Worm (Caenorhabditis elegans) whole organism, early embryonic: ENCODE measurements around the gene F13H8.12.

Source experiments
- B0310.2 ChIP-seq: sonication (generic microtip); optimal IDR thresholded peaks from 2 replicates; lab custom pipeline; 2016; ENCODE audit warnings: mild to moderate bottlenecking, missing genetic modification characterization, missing compliant biosample characterization
- F13C5.2 ChIP-seq: sonication (generic microtip); optimal IDR thresholded peaks from 2 replicates; lab custom pipeline; 2017; ENCODE audit warnings: mild to moderate bottlenecking, missing genetic modification characterization, inconsistent platforms, missing compliant biosample characterization
- aly-1 ChIP-seq: sonication (generic microtip); optimal IDR thresholded peaks from 2 replicates; lab custom pipeline; 2016; ENCODE audit warnings: missing genetic modification characterization, missing compliant biosample characterization
- ama-1 ChIP-seq: fragments of 150-350 bp; optimal IDR thresholded peaks from 2 replicates; lab custom pipeline; 2014
- ceh-13 ChIP-seq: fragments of 200-800 bp; sonication (Bioruptor generic); optimal IDR thresholded peaks from 2 replicates; lab custom pipeline; 2018; ENCODE audit warnings: mild to moderate bottlenecking, missing genetic modification characterization, missing compliant biosample characterization
- ceh-36 ChIP-seq: sonication (generic microtip); optimal IDR thresholded peaks from 2 replicates; lab custom pipeline; 2016; ENCODE audit warnings: missing genetic modification characterization, inconsistent platforms, missing compliant biosample characterization
- ets-7 ChIP-seq: sonication (generic microtip); optimal IDR thresholded peaks from 2 replicates; lab custom pipeline; 2016; ENCODE audit warnings: missing genotype, missing genetic modification characterization, missing compliant biosample characterization
- flt-1 ChIP-seq: fragments of 200-800 bp; sonication (Bioruptor generic); IDR thresholded peaks from 2 replicates; pipeline ENCODE4 v1.3.6; 2022; ENCODE audit warnings: missing genetic modification characterization, missing compliant biosample characterization
- hmbx-1 ChIP-seq: sonication (generic microtip); optimal IDR thresholded peaks from 2 replicates; lab custom pipeline; 2016; ENCODE audit warnings: mild to moderate bottlenecking, missing genetic modification characterization, missing compliant biosample characterization
- hmg-4 ChIP-seq: fragments of 200-800 bp; sonication (Bioruptor generic); optimal IDR thresholded peaks from 2 replicates; lab custom pipeline; 2018; ENCODE audit warnings: mild to moderate bottlenecking, missing genetic modification characterization, missing compliant biosample characterization
- hnd-1 ChIP-seq: sonication (generic microtip); optimal IDR thresholded peaks from 2 replicates; lab custom pipeline; 2016; ENCODE audit warnings: missing genetic modification characterization, missing compliant biosample characterization
- pes-1 ChIP-seq: fragments of 200-800 bp; sonication (Bioruptor generic); IDR thresholded peaks from 2 replicates; pipeline ENCODE4 v1.3.6; 2022; ENCODE audit warnings: missing genetic modification reagents, missing genetic modification characterization, missing compliant biosample characterization
- scrt-1 ChIP-seq: fragments of 200-800 bp; sonication (Bioruptor generic); IDR thresholded peaks from 2 replicates; pipeline ENCODE4 v1.3.6; 2022; ENCODE audit warnings: missing genetic modification characterization, missing compliant biosample characterization
- sea-1 ChIP-seq: fragments of 200-800 bp; sonication (Bioruptor generic); conservative IDR thresholded peaks from 2 replicates; pipeline ENCODE4 v1.3.6; 2022; ENCODE audit warnings: missing genetic modification characterization, missing compliant biosample characterization
- tbx-11 ChIP-seq: fragments of 200-800 bp; sonication (Bioruptor generic); IDR thresholded peaks from 2 replicates; pipeline ENCODE4 v1.3.6; 2022; ENCODE audit warnings: missing genetic modification characterization, missing compliant biosample characterization
- tbx-37 ChIP-seq: fragments of 200-800 bp; sonication (Bioruptor generic); conservative IDR thresholded peaks from 2 replicates; pipeline ENCODE4 v1.3.6; 2022; ENCODE audit warnings: missing genetic modification reagents, missing genetic modification characterization, missing compliant biosample characterization
- tra-4 ChIP-seq: sonication (generic microtip); optimal IDR thresholded peaks from 2 replicates; lab custom pipeline; 2017; ENCODE audit warnings: missing genetic modification characterization, missing compliant biosample characterization

The F13H8.12 gene

DNA sequence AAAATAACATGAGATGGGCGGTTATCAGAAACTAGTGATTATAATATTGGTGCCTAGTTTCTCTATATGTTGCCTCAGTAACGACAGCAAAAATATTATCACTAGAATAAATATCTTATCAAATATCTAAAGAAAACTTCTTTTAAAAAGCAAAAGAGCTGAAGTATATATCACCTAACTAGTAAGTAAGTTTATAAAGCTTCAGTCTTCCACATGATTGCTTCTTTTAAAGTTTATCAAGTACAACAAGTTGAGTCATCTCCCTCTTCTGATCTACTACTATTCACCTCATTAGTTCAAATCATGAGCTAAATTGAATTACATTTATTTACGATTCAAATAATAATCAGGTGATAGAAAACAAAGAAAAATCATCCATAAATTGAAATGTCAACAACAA is 25.8 kb downstream of the F13H8.12 start:
- TF ChIP-seq tra-4 (tag; lab: Kevin White, UChicago) (no peak), B0310.2 (tag; lab: Kevin White, UChicago) (no peak), scrt-1 (GFP tag; lab: Robert Waterston, UW) (no peak), tbx-37 (GFP tag; lab: Robert Waterston, UW) (no peak), sea-1 (GFP tag; lab: Robert Waterston, UW) (no peak), ceh-36 (tag; lab: Kevin White, UChicago) (no peak), flt-1 (GFP tag; lab: Robert Waterston, UW) (no peak), hnd-1 (no peak), aly-1 (tag; lab: Kevin White, UChicago) (no peak), hmbx-1 (tag; lab: Kevin White, UChicago) (no peak), ama-1 (lab: Kevin White, UChicago) (no peak)

ce11 chrII:6290047-6290582 is 27.8 kb downstream of the F13H8.12 start, which contains the start of gene upb-1:
Gene upb-1 (minus strand): TSS chrII:6290097.
- TF ChIP-seq hmg-4 (GFP tag; lab: Kevin White, UChicago), result no peak
- TF ChIP-seq flt-1 (GFP tag; lab: Robert Waterston, UW), result no peak
- TF ChIP-seq B0310.2 (tag; lab: Kevin White, UChicago), result no peak
- no peak for TF ChIP-seq ceh-13 (GFP tag; lab: Kevin White, UChicago)
- TF ChIP-seq scrt-1 (GFP tag; lab: Robert Waterston, UW), result no peak
- TF ChIP-seq tbx-37 (GFP tag; lab: Robert Waterston, UW), result no peak
- no peak for TF ChIP-seq hmbx-1 (tag; lab: Kevin White, UChicago)
- TF ChIP-seq tbx-11 (GFP tag; lab: Robert Waterston, UW), result no peak
- TF ChIP-seq ets-7, result no peak
- no peak for TF ChIP-seq pes-1 (GFP tag; lab: Robert Waterston, UW)
- TF ChIP-seq hnd-1, result no peak

ce11 chrII:6292527-6292926 is 30.2 kb downstream of the F13H8.12 start, which contains the start of gene nyn-3:
Gene nyn-3 (minus strand): TSS chrII:6292627.
- TF ChIP-seq F13C5.2 (no peak), hmbx-1 (tag; lab: Kevin White, UChicago) (no peak), tbx-37 (GFP tag; lab: Robert Waterston, UW) (no peak), ama-1 (lab: Kevin White, UChicago) (no peak), B0310.2 (tag; lab: Kevin White, UChicago) (no peak), sea-1 (GFP tag; lab: Robert Waterston, UW) (no peak), ceh-13 (GFP tag; lab: Kevin White, UChicago) (no peak), hmg-4 (GFP tag; lab: Kevin White, UChicago) (no peak), flt-1 (GFP tag; lab: Robert Waterston, UW) (no peak), ets-7 (no peak), hnd-1 (no peak), ceh-36 (tag; lab: Kevin White, UChicago) (no peak), tbx-11 (GFP tag; lab: Robert Waterston, UW) (no peak), scrt-1 (GFP tag; lab: Robert Waterston, UW) (no peak), tra-4 (tag; lab: Kevin White, UChicago) (no peak), pes-1 (GFP tag; lab: Robert Waterston, UW) (no peak), aly-1 (tag; lab: Kevin White, UChicago) (no peak)

DNA sequence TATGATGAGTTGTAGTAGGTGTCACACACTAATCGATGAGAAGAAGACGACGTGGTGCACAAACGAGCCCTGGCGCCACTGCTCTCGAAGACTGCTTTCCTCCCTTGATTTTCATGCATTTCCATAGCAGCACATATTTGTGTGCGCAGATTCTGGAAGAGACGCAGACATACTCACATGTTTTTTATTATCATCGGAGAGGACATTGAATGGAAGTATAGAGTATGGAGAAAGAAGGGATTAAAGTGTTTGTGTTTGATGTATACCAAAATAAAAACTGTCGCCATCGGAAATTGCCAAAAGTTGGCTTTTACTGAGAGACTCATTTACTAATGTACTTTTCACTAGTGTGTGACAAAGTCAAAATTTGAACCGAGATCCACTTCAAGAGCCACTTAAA is 31.9 kb downstream of the F13H8.12 start, which contains the start of gene mps-1:
mps-1 (minus strand) TSS at position 101 of the 400 bp plus-strand sequence.
- TF ChIP-seq F13C5.2 (no peak), ceh-13 (GFP tag; lab: Kevin White, UChicago) (no peak), B0310.2 (tag; lab: Kevin White, UChicago) (no peak), tbx-11 (GFP tag; lab: Robert Waterston, UW) (no peak), scrt-1 (GFP tag; lab: Robert Waterston, UW) (no peak), aly-1 (tag; lab: Kevin White, UChicago) (no peak), tra-4 (tag; lab: Kevin White, UChicago) (no peak), flt-1 (GFP tag; lab: Robert Waterston, UW) (no peak), sea-1 (GFP tag; lab: Robert Waterston, UW) (no peak), pes-1 (GFP tag; lab: Robert Waterston, UW) (no peak), ceh-36 (tag; lab: Kevin White, UChicago) (no peak)

DNA sequence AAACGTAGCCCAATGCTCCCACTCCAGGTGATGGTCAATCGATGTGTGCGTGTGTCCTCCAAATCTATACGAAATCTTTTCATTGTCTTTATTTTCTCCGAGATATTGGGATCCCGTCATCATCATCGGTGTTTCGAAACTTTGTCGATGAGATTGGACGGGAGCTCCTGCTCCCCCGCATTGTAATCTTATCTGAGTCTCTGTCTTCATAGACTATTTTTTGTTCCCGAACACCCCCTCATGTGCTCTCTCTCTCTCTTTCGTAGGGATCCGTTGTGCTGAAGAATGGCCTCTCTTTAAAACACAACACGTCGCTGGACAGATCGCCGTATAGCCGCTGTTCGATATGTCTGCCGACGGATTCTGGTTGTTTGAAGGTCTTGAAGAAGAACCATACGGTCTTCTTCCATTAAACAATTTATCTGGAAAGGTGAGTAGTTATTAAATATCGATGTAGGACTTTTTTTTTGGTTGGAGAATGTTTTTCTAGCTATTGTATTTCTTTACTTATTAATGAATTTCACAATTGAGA is 41.0 kb downstream of the F13H8.12 start, which contains the start of gene C29F5.1:
C29F5.1 (plus strand) TSS at position 317 of the 532 bp plus-strand sequence.
- TF ChIP-seq hmbx-1 (tag; lab: Kevin White, UChicago) (no peak), tbx-11 (GFP tag; lab: Robert Waterston, UW) (no peak), sea-1 (GFP tag; lab: Robert Waterston, UW) (no peak), tbx-37 (GFP tag; lab: Robert Waterston, UW) (no peak), pes-1 (GFP tag; lab: Robert Waterston, UW) (no peak), aly-1 (tag; lab: Kevin White, UChicago) (no peak), ceh-36 (tag; lab: Kevin White, UChicago) (no peak), ets-7 (no peak), F13C5.2 (no peak)

- TF ChIP-seq pes-1 (GFP tag; lab: Robert Waterston, UW), result no peak
- no peak for TF ChIP-seq sea-1 (GFP tag; lab: Robert Waterston, UW)
- TF ChIP-seq hmbx-1 (tag; lab: Kevin White, UChicago), result no peak
- TF ChIP-seq tra-4 (tag; lab: Kevin White, UChicago), result no peak
- TF ChIP-seq tbx-37 (GFP tag; lab: Robert Waterston, UW), result no peak
- TF ChIP-seq scrt-1 (GFP tag; lab: Robert Waterston, UW), result no peak
- no peak for TF ChIP-seq tbx-11 (GFP tag; lab: Robert Waterston, UW)
- no peak for TF ChIP-seq F13C5.2
- TF ChIP-seq ceh-36 (tag; lab: Kevin White, UChicago), result no peak
- TF ChIP-seq aly-1 (tag; lab: Kevin White, UChicago), result no peak
- TF ChIP-seq B0310.2 (tag; lab: Kevin White, UChicago), result no peak
- no peak for TF ChIP-seq flt-1 (GFP tag; lab: Robert Waterston, UW)
- no peak for TF ChIP-seq ama-1 (lab: Kevin White, UChicago)
- no peak for TF ChIP-seq ets-7
- TF ChIP-seq hmg-4 (GFP tag; lab: Kevin White, UChicago), result no peak
- no peak for TF ChIP-seq ceh-13 (GFP tag; lab: Kevin White, UChicago)
- TF ChIP-seq hnd-1, result no peak
These were observed 43.8 kb downstream of the F13H8.12 start, which contains the start of gene C29F5.8 for ce11 chrII:6306125-6306524. Gene C29F5.8 (plus strand): TSS chrII:6306425.
